Worm (Caenorhabditis elegans) whole organism, L4 larva: ENCODE data around the gene calu-1.

Source experiments
- F26F4.8 ChIP-seq: fragments of 200-800 bp; sonication (Bioruptor generic); conservative IDR thresholded peaks from 2 replicates; pipeline ENCODE4 v1.3.6; 2022; ENCODE audit warnings: missing genetic modification characterization, missing compliant biosample characterization
- F37D6.2 ChIP-seq: sonication (generic microtip); optimal IDR thresholded peaks from 2 replicates; lab custom pipeline; 2016; ENCODE audit warnings: mild to moderate bottlenecking, missing genetic modification characterization, missing compliant biosample characterization
- F44E2.7 ChIP-seq: fragments of 200-800 bp; sonication (Bioruptor generic); IDR thresholded peaks from 2 replicates; pipeline ENCODE4 v2.1.2; 2022; ENCODE audit warnings: missing genetic modification characterization, missing compliant biosample characterization
- F49E8.2 ChIP-seq: sonication (generic microtip); optimal IDR thresholded peaks from 2 replicates; lab custom pipeline; 2016; ENCODE audit warnings: missing compliant biosample characterization, mild to moderate bottlenecking, missing genetic modification characterization, borderline replicate concordance
- T26A8.4 ChIP-seq: fragments of 200-800 bp; sonication (Bioruptor generic); IDR thresholded peaks from 2 replicates; pipeline ENCODE4 v1.3.6; 2022; ENCODE audit warnings: missing genetic modification characterization, missing compliant biosample characterization
- Y48G9A.11 ChIP-seq: fragments of 200-800 bp; sonication (Bioruptor generic); IDR thresholded peaks from 2 replicates; pipeline ENCODE4 v1.3.6; 2022; ENCODE audit warnings: missing genetic modification reagents, missing genetic modification characterization, missing compliant biosample characterization
- Y5F2A.4 ChIP-seq: fragments of 200-800 bp; sonication (Bioruptor generic); optimal IDR thresholded peaks from 2 replicates; lab custom pipeline; 2018; ENCODE audit warnings: mild to moderate bottlenecking, missing genetic modification characterization, missing compliant biosample characterization
- ZK337.2 ChIP-seq: fragments of 200-800 bp; sonication (Bioruptor generic); IDR thresholded peaks from 2 replicates; pipeline ENCODE4 v1.3.6; 2022; ENCODE audit warnings: missing genetic modification reagents, missing genetic modification characterization, missing compliant biosample characterization
- ZK546.5 ChIP-seq, 2 experiments: sonication (generic microtip); optimal IDR thresholded peaks; 2 replicates each; lab custom pipeline; 2017; ENCODE audit warnings: missing biosample characterization in 2 of 2, missing genetic modification characterization in 2 of 2
- ama-1 ChIP-seq: fragments of 150-350 bp; optimal IDR thresholded peaks from 2 replicates; lab custom pipeline; 2014; ENCODE audit warnings: inconsistent platforms, mixed read lengths
- ceh-20 ChIP-seq: fragments of 200-800 bp; sonication (Bioruptor generic); IDR thresholded peaks from 2 replicates; pipeline ENCODE4 v1.3.6; 2022; ENCODE audit warnings: missing genetic modification reagents, missing genetic modification characterization, missing compliant biosample characterization
- ceh-44 ChIP-seq: fragments of 200-800 bp; sonication (Bioruptor generic); IDR thresholded peaks from 2 replicates; pipeline ENCODE4 v1.3.6; 2022; ENCODE audit warnings: missing genetic modification reagents, missing genetic modification characterization, missing compliant biosample characterization
- ceh-62 ChIP-seq: sonication (generic microtip); optimal IDR thresholded peaks from 2 replicates; lab custom pipeline; 2017; ENCODE audit warnings: missing biosample characterization, missing genetic modification characterization
- ces-1 ChIP-seq: fragments of 150-350 bp; sonication (generic microtip); optimal IDR thresholded peaks from 4 replicates; lab custom pipeline; 2014; ENCODE audit warnings: missing biosample characterization, missing genetic modification reagents, missing genetic modification characterization
- daf-19 ChIP-seq: fragments of 200-800 bp; sonication (Bioruptor generic); conservative IDR thresholded peaks from 2 replicates; pipeline ENCODE4 v1.3.6; 2022; ENCODE audit warnings: missing genetic modification characterization, missing compliant biosample characterization
- dmd-6 ChIP-seq: fragments of 200-800 bp; sonication (Bioruptor generic); IDR thresholded peaks from 2 replicates; pipeline ENCODE4 v1.3.6; 2022; ENCODE audit warnings: missing genetic modification reagents, missing genetic modification characterization, missing compliant biosample characterization
- dmd-9 ChIP-seq: fragments of 200-800 bp; sonication (Bioruptor generic); IDR thresholded peaks from 2 replicates; pipeline ENCODE4 v1.3.6; 2022; ENCODE audit warnings: missing genetic modification reagents, missing genetic modification characterization, missing compliant biosample characterization
- duxl-1 ChIP-seq: sonication (generic microtip); optimal IDR thresholded peaks from 2 replicates; lab custom pipeline; 2016; ENCODE audit warnings: mild to moderate bottlenecking, missing genetic modification characterization, moderate library complexity, missing compliant biosample characterization; ENCODE audit not compliant: poor library complexity
- dve-1 ChIP-seq: sonication (generic microtip); optimal IDR thresholded peaks from 2 replicates; lab custom pipeline; 2017; ENCODE audit warnings: antibody characterized with exemption, mild to moderate bottlenecking, missing genetic modification characterization, missing compliant biosample characterization; ENCODE audit not compliant: insufficient read depth
- egl-27 ChIP-seq: sonication (generic microtip); optimal IDR thresholded peaks from 3 replicates; lab custom pipeline; 2017; ENCODE audit warnings: missing biosample characterization, missing genetic modification reagents, missing genetic modification characterization
- fkh-10 ChIP-seq: fragments of 150-350 bp; optimal IDR thresholded peaks from 2 replicates; lab custom pipeline; 2014; ENCODE audit warnings: missing biosample characterization, missing genetic modification reagents, missing genetic modification characterization
- hif-1 ChIP-seq, 2 experiments: sonication (generic microtip); optimal IDR thresholded peaks; 2 replicates each; lab custom pipeline; 2016 to 2017; ENCODE audit warnings: missing compliant biosample characterization in 2 of 2, missing genetic modification characterization in 2 of 2, missing genetic modification reagents in 2 of 2, missing genotype in 2 of 2, mild to moderate bottlenecking in 1 of 2
- lim-7 ChIP-seq: fragments of 200-800 bp; sonication (Bioruptor generic); IDR thresholded peaks from 2 replicates; pipeline ENCODE4 v1.3.6; 2022; ENCODE audit warnings: missing genetic modification characterization, missing compliant biosample characterization
- lin-15B ChIP-seq: fragments of 150-350 bp; sonication (generic microtip); optimal IDR thresholded peaks from 3 replicates; lab custom pipeline; 2014; ENCODE audit warnings: missing biosample characterization, missing genetic modification characterization
- lin-39 ChIP-seq: fragments of 150-350 bp; optimal IDR thresholded peaks from 2 replicates; lab custom pipeline; 2014; ENCODE audit warnings: missing biosample characterization, missing genetic modification reagents, missing genetic modification characterization
- lir-3 ChIP-seq: sonication (generic microtip); optimal IDR thresholded peaks from 2 replicates; lab custom pipeline; 2016; ENCODE audit warnings: mild to moderate bottlenecking, missing genetic modification characterization, missing compliant biosample characterization
- lsy-2 ChIP-seq, 2 experiments: fragments of 150-350 bp in 1 of 2; sonication (generic microtip) in 1 of 2; optimal IDR thresholded peaks; 2 replicates each; lab custom pipeline; 2014 to 2017; ENCODE audit warnings: missing biosample characterization in 2 of 2, missing genetic modification characterization in 2 of 2
- mdl-1 ChIP-seq, 2 experiments: fragments of 150-350 bp in 1 of 2; sonication (generic microtip) in 1 of 2; optimal IDR thresholded peaks; 2 replicates each; lab custom pipeline; 2014 to 2017; ENCODE audit warnings: missing biosample characterization in 2 of 2, missing genetic modification characterization in 2 of 2
- mep-1 ChIP-seq: fragments of 150-350 bp; sonication (generic microtip); optimal IDR thresholded peaks from 3 replicates; lab custom pipeline; 2014; ENCODE audit warnings: missing biosample characterization, missing genetic modification characterization
- mes-2 ChIP-seq: sonication (generic microtip); optimal IDR thresholded peaks from 2 replicates; lab custom pipeline; 2016; ENCODE audit warnings: missing genotype, mild to moderate bottlenecking, missing genetic modification characterization, missing compliant biosample characterization; ENCODE audit not compliant: poor library complexity, severe bottlenecking
- mxl-2 ChIP-seq: fragments of 200-800 bp; sonication (Bioruptor generic); conservative IDR thresholded peaks from 2 replicates; pipeline ENCODE4 v1.3.6; 2022; ENCODE audit warnings: missing genetic modification reagents, missing genetic modification characterization, missing compliant biosample characterization
- nhr-237 ChIP-seq: sonication (generic microtip); optimal IDR thresholded peaks from 2 replicates; lab custom pipeline; 2017; ENCODE audit warnings: missing biosample characterization, missing genetic modification characterization
- nhr-25 ChIP-seq: sonication (generic microtip); optimal IDR thresholded peaks from 2 replicates; lab custom pipeline; 2017; ENCODE audit warnings: missing genetic modification characterization, mild to moderate bottlenecking, missing compliant biosample characterization, antibody characterized with exemption, moderate library complexity, borderline replicate concordance; ENCODE audit not compliant: insufficient read depth
- nhr-28 ChIP-seq: fragments of 150-350 bp; optimal IDR thresholded peaks from 2 replicates; lab custom pipeline; 2014; ENCODE audit warnings: missing biosample characterization, missing genetic modification characterization
- nhr-41 ChIP-seq: fragments of 200-800 bp; sonication (Bioruptor generic); IDR thresholded peaks from 2 replicates; pipeline ENCODE4 v1.3.6; 2022; ENCODE audit warnings: missing genetic modification reagents, missing genetic modification characterization, missing compliant biosample characterization
- nhr-6 ChIP-seq: fragments of 150-350 bp; optimal IDR thresholded peaks from 2 replicates; lab custom pipeline; 2014; ENCODE audit warnings: missing biosample characterization, missing genetic modification characterization
- pha-4 ChIP-seq, 2 experiments: fragments of 150-350 bp in 1 of 2; fragments of 200-800 bp in 1 of 2; sonication (Bioruptor generic) in 1 of 2; IDR thresholded peaks in 1 of 2; optimal IDR thresholded peaks in 1 of 2; 2 replicates each; pipeline versions ENCODE4 v1.3.6 to Lab custom; 2014 to 2022; ENCODE audit warnings: missing genetic modification characterization in 2 of 2, missing genetic modification reagents in 2 of 2, missing biosample characterization in 1 of 2, missing compliant biosample characterization in 1 of 2
- rbr-2 ChIP-seq: sonication (generic microtip); optimal IDR thresholded peaks from 2 replicates; lab custom pipeline; 2016; ENCODE audit warnings: missing genotype, missing genetic modification characterization, missing compliant biosample characterization
- saeg-2 ChIP-seq: fragments of 200-800 bp; sonication (Bioruptor generic); IDR thresholded peaks from 2 replicates; pipeline ENCODE4 v1.3.6; 2022; ENCODE audit warnings: missing genetic modification reagents, missing genetic modification characterization, missing compliant biosample characterization
- sdz-12 ChIP-seq: fragments of 200-800 bp; sonication (Bioruptor generic); optimal IDR thresholded peaks from 2 replicates; lab custom pipeline; 2018; ENCODE audit warnings: mild to moderate bottlenecking, missing genetic modification characterization, missing compliant biosample characterization
- set-16 ChIP-seq: fragments of 200-800 bp; sonication (Bioruptor generic); IDR thresholded peaks from 2 replicates; pipeline ENCODE4 v1.3.6; 2022; ENCODE audit warnings: missing genetic modification reagents, missing genetic modification characterization, missing compliant biosample characterization
- snpc-4 ChIP-seq: fragments of 150-350 bp; optimal IDR thresholded peaks from 2 replicates; lab custom pipeline; 2014; ENCODE audit warnings: missing biosample characterization, missing genetic modification characterization
- spr-3 ChIP-seq: fragments of 200-800 bp; sonication (Bioruptor generic); optimal IDR thresholded peaks from 2 replicates; lab custom pipeline; 2018; ENCODE audit warnings: mild to moderate bottlenecking, missing genetic modification characterization, missing compliant biosample characterization
- tag-97 ChIP-seq: fragments of 200-800 bp; sonication (Bioruptor generic); IDR thresholded peaks from 2 replicates; pipeline ENCODE4 v1.3.6; 2022; ENCODE audit warnings: missing genetic modification characterization, missing compliant biosample characterization
- vab-7 ChIP-seq: fragments of 200-800 bp; sonication (Bioruptor generic); IDR thresholded peaks from 2 replicates; pipeline ENCODE4 v1.3.6; 2022; ENCODE audit warnings: missing genetic modification reagents, missing genetic modification characterization, missing compliant biosample characterization
- ztf-11 ChIP-seq: fragments of 150-350 bp; optimal IDR thresholded peaks from 2 replicates; lab custom pipeline; 2014; ENCODE audit warnings: missing biosample characterization, missing genetic modification characterization
- ztf-7 ChIP-seq: fragments of 150-350 bp; optimal IDR thresholded peaks from 2 replicates; lab custom pipeline; 2014; ENCODE audit warnings: missing biosample characterization, missing genetic modification characterization

Gene calu-1

DNA sequence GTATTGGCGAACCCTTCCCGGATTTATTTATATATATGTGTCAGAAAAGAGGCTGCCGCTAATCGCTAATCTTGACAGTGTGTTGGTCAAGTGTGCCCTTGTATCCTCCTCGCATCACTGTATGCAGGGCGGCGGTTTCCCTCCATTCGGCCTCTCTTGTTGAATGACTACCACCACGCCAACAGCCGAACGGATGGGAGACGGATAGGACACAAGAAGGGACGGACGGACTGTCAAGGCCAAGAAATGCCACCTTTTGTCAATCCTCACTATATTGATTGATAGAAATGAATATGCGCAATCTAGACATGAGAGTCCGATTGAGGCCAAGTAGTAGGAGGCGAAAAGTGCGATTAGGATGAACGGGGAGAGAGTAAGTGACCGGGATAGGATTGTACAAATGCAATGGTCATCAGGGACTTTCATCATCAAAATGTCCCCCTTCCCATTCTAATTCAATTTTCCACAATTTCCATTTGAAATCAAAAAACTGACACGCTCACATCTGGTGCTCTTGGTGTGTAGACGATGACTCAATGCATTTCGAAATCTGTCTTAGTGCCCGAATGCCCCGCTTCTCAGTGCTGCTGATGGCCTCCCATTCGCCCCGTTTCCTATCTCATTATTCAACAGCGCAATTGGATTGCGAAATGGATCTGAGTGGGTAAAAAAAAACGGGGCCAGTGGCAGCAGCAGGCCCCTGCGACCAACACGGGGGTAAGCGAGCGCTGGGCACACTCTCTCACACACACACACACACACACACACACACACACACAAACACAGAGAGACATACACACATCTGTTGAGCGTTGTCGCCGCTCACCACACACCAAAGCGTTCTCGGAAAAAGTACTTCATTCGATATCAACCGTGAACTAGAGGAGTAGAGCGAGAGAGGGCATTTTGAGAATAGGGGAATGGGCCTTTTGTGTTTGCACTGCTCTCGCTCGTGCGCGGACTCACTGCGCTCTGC, 8.7 kb downstream of the calu-1 start (continued):
- TF ChIP-seq dve-1 (tag; lab: Kevin White, UChicago): peak; percentile 46
- no peak for TF ChIP-seq ces-1 (GFP tag; lab: Kevin White, UChicago)
- no peak for TF ChIP-seq Y5F2A.4
- no peak for TF ChIP-seq sdz-12 (GFP tag; lab: Kevin White, UChicago)
- peak; percentile 68 for TF ChIP-seq fkh-10 (GFP tag; lab: Kevin White, UChicago)
- peak; percentile 48 for TF ChIP-seq F37D6.2 (tag; lab: Kevin White, UChicago)
- no peak for TF ChIP-seq lir-3 (tag; lab: Kevin White, UChicago)
- no peak for TF ChIP-seq lin-15B (tag; lab: Kevin White, UChicago)
- no peak for TF ChIP-seq ama-1
- no peak for TF ChIP-seq ztf-11 (tag; lab: Kevin White, UChicago)
- peak; percentile 60 for TF ChIP-seq nhr-28 (tag; lab: Kevin White, UChicago)
- TF ChIP-seq vab-7: no peak
- peak; percentile 34; the same call in 1 of the 2 replicates for TF ChIP-seq T26A8.4 (GFP tag; lab: Robert Waterston, UW)
- TF ChIP-seq saeg-2: 0 out of 2 replicates have a peak, but pooled peaks have one; percentile 15
- peak; percentile 42; the same call in 1 of the 2 replicates for TF ChIP-seq set-16 (GFP tag; lab: Robert Waterston, UW)
- peak; percentile 67 for TF ChIP-seq pha-4 (GFP tag; IDR thresholded peaks at IDR 0.05; lab: Robert Waterston, UW)
- TF ChIP-seq pha-4 (tag; optimal IDR thresholded peaks at IDR 0.05; lab: Kevin White, UChicago): no peak
- no peak for TF ChIP-seq nhr-237 (tag; lab: Kevin White, UChicago)
- no peak for TF ChIP-seq ZK337.2
- no peak for TF ChIP-seq ZK546.5 (tag; optimal IDR thresholded peaks at IDR 0.05; lab: Kevin White, UChicago)
- peak; percentile 74 for TF ChIP-seq rbr-2
- no peak for TF ChIP-seq lim-7 (GFP tag; lab: Robert Waterston, UW)
- no peak for TF ChIP-seq tag-97 (GFP tag; lab: Robert Waterston, UW)
- TF ChIP-seq dmd-6 (GFP tag; lab: Robert Waterston, UW): peak; percentile 24; the same call in 1 of the 2 replicates
- TF ChIP-seq nhr-6 (tag; lab: Kevin White, UChicago): no peak
- peak; percentile 36 to 62 for TF ChIP-seq lsy-2 (tag; optimal IDR thresholded peaks at IDR 0.05; lab: Kevin White, UChicago)
- no peak for TF ChIP-seq ceh-62 (tag; lab: Kevin White, UChicago)
- no peak for TF ChIP-seq snpc-4
- peak; percentile 39; the same call in 1 of the 2 replicates for TF ChIP-seq ceh-20
- TF ChIP-seq nhr-41 (GFP tag; lab: Robert Waterston, UW): no peak
- peak in 1 of 2 experiments; percentile 46 for TF ChIP-seq hif-1 (tag; optimal IDR thresholded peaks at IDR 0.05; lab: Kevin White, UChicago)
- peak; percentile 50 for TF ChIP-seq mes-2 (tag; lab: Kevin White, UChicago)
- no peak for TF ChIP-seq spr-3 (GFP tag; lab: Kevin White, UChicago)
- TF ChIP-seq mdl-1 (tag; optimal IDR thresholded peaks at IDR 0.05; lab: Kevin White, UChicago): peak in 1 of 2 experiments; percentile 50
- TF ChIP-seq dmd-9 (GFP tag; lab: Robert Waterston, UW): 0 out of 2 replicates have a peak, but pooled peaks have one; percentile 35
- no peak for TF ChIP-seq F49E8.2 (tag; lab: Kevin White, UChicago)
- TF ChIP-seq ceh-44 (GFP tag; lab: Robert Waterston, UW): no peak
- TF ChIP-seq egl-27: no peak
- no peak for TF ChIP-seq Y48G9A.11 (GFP tag; lab: Robert Waterston, UW)
- no peak for TF ChIP-seq F26F4.8 (GFP tag; lab: Robert Waterston, UW)
- peak; percentile 87 for TF ChIP-seq mep-1
- no peak for TF ChIP-seq nhr-25 (tag; lab: Kevin White, UChicago)
- TF ChIP-seq mxl-2 (GFP tag; lab: Robert Waterston, UW): no peak
- no peak for TF ChIP-seq F44E2.7 (GFP tag; lab: Robert Waterston, UW)
- no peak for TF ChIP-seq daf-19 (GFP tag; lab: Robert Waterston, UW)
- no peak for TF ChIP-seq lin-39 (tag; lab: Kevin White, UChicago)
- no peak for TF ChIP-seq ztf-7 (tag; lab: Kevin White, UChicago)
- no peak for TF ChIP-seq duxl-1
